Comparison of ENCODE assay signal across 5 worm cellular contexts in the genomic region with DNA sequence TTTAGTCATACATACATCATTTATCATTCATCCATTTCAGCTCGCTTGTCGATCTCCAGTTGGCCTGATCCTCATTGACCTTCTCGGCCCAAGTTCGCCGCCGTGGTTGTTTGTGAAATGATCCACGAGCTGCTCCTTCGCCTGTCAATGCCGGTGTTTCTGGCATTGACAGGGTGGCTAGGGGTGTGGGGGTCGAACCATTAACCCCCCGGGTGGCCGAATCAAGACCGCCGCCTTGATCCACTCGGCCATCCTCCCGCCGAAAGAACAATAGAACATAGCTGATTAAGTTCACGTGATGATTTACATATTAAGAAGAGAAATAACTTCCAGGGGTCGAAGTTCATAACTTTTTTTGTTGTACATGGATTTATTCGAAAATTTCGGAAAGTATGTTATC.
TF ChIP-seq lines count a peak whose summit lies in the region.

F59C12.4 (minus strand) TSS at position 166 of the 400 bp plus-strand sequence.

TF ChIP-seq in whole organism, L1 larva, 84 proteins besides CTCF, POLR2A, EP300 and RAD21 (continued from another document):
- TF ChIP-seq hlh-4 (tag; optimal IDR thresholded peaks at IDR 0.05; lab: Kevin White, UChicago) (no peak), nhr-28 (tag; optimal IDR thresholded peaks at IDR 0.05; lab: Kevin White, UChicago) (no peak)

TF ChIP-seq in whole organism, early embryonic, 17 proteins besides CTCF, POLR2A, EP300 and RAD21 (continued from another document):
- TF ChIP-seq hnd-1 (tag; optimal IDR thresholded peaks at IDR 0.05; lab: Kevin White, UChicago) (peak; percentile 45), aly-1 (tag; optimal IDR thresholded peaks at IDR 0.05; lab: Kevin White, UChicago) (peak; percentile 74), ama-1 (optimal IDR thresholded peaks at IDR 0.05; lab: Kevin White, UChicago) (no peak)

TF ChIP-seq in whole organism, late embryonic, 69 proteins besides CTCF, POLR2A, EP300 and RAD21 (continued from another document and continues in another):
- TF ChIP-seq odd-2 (tag; optimal IDR thresholded peaks at IDR 0.05; lab: Kevin White, UChicago), result no peak
- TF ChIP-seq ceh-48 (tag; optimal IDR thresholded peaks at IDR 0.05; lab: Kevin White, UChicago), result no peak
- TF ChIP-seq T23F11.4 (GFP tag; optimal IDR thresholded peaks at IDR 0.05; lab: Kevin White, UChicago), result no peak
- no peak for TF ChIP-seq syd-9 (tag; optimal IDR thresholded peaks at IDR 0.05; lab: Kevin White, UChicago)
- no peak for TF ChIP-seq ttx-3 (tag; optimal IDR thresholded peaks at IDR 0.05; lab: Kevin White, UChicago)
- TF ChIP-seq tbx-7 (tag; optimal IDR thresholded peaks at IDR 0.05; lab: Kevin White, UChicago), result peak; percentile 8
- TF ChIP-seq ceh-45 (GFP tag; IDR thresholded peaks at IDR 0.05; lab: Robert Waterston, UW), result no peak
- no peak for TF ChIP-seq nhr-11 (tag; optimal IDR thresholded peaks at IDR 0.05; lab: Kevin White, UChicago)
- TF ChIP-seq npax-4 (tag; optimal IDR thresholded peaks at IDR 0.05; lab: Kevin White, UChicago), result peak; percentile 1
- TF ChIP-seq zip-5 (tag; optimal IDR thresholded peaks at IDR 0.05; lab: Kevin White, UChicago), result no peak
- no peak for TF ChIP-seq dmd-4 (tag; optimal IDR thresholded peaks at IDR 0.05; lab: Kevin White, UChicago; ENCODE audit: borderline replicate concordance)
- no peak for TF ChIP-seq sox-4 (tag; optimal IDR thresholded peaks at IDR 0.05; lab: Kevin White, UChicago)
- no peak for TF ChIP-seq hlh-15 (tag; optimal IDR thresholded peaks at IDR 0.05; lab: Kevin White, UChicago)
- peak; percentile 25 for TF ChIP-seq pat-9 (tag; optimal IDR thresholded peaks at IDR 0.05; lab: Kevin White, UChicago)
- no peak for TF ChIP-seq ceh-9 (tag; optimal IDR thresholded peaks at IDR 0.05; lab: Kevin White, UChicago)
- TF ChIP-seq ets-4 (tag; optimal IDR thresholded peaks at IDR 0.05; lab: Kevin White, UChicago), result no peak
- peak; percentile 28 for TF ChIP-seq nhr-232 (tag; optimal IDR thresholded peaks at IDR 0.05; lab: Kevin White, UChicago)
- TF ChIP-seq ceh-31 (tag; optimal IDR thresholded peaks at IDR 0.05; lab: Kevin White, UChicago), result no peak
- TF ChIP-seq gmeb-2 (tag; optimal IDR thresholded peaks at IDR 0.05; lab: Kevin White, UChicago), result peak; percentile 49
- no peak for TF ChIP-seq unc-42 (tag; optimal IDR thresholded peaks at IDR 0.05; lab: Kevin White, UChicago)
- TF ChIP-seq hlh-6 (tag; optimal IDR thresholded peaks at IDR 0.05; lab: Kevin White, UChicago), result peak; percentile 68
- TF ChIP-seq eyg-1 (tag; optimal IDR thresholded peaks at IDR 0.05; lab: Kevin White, UChicago), result no peak
- TF ChIP-seq K02D7.2 (tag; optimal IDR thresholded peaks at IDR 0.05; lab: Kevin White, UChicago), result no peak
- peak; percentile 70 for TF ChIP-seq ref-2 (tag; optimal IDR thresholded peaks at IDR 0.05; lab: Kevin White, UChicago)
- peak; percentile 61 for TF ChIP-seq ceh-34 (tag; optimal IDR thresholded peaks at IDR 0.05; lab: Kevin White, UChicago)
- peak; percentile 39 for TF ChIP-seq hlh-30 (tag; optimal IDR thresholded peaks at IDR 0.05; lab: Kevin White, UChicago; ENCODE audit: insufficient read depth)
- TF ChIP-seq rnt-1 (tag; optimal IDR thresholded peaks at IDR 0.05; lab: Kevin White, UChicago), result no peak
- no peak for TF ChIP-seq ahr-1 (tag; optimal IDR thresholded peaks at IDR 0.05; lab: Kevin White, UChicago)
- TF ChIP-seq hlh-13 (GFP tag; optimal IDR thresholded peaks at IDR 0.05; lab: Kevin White, UChicago), result no peak
- no peak for TF ChIP-seq elt-4 (tag; optimal IDR thresholded peaks at IDR 0.05; lab: Kevin White, UChicago)
- no peak for TF ChIP-seq ceh-2 (tag; optimal IDR thresholded peaks at IDR 0.05; lab: Kevin White, UChicago)
- TF ChIP-seq hlh-8 (tag; optimal IDR thresholded peaks at IDR 0.05; lab: Kevin White, UChicago), result no peak
- TF ChIP-seq madf-2 (tag; optimal IDR thresholded peaks at IDR 0.05; lab: Kevin White, UChicago), result no peak
- peak; percentile 50 for TF ChIP-seq C38D4.7 (GFP tag; optimal IDR thresholded peaks at IDR 0.05; lab: Kevin White, UChicago)
- no peak for TF ChIP-seq ceh-24 (tag; optimal IDR thresholded peaks at IDR 0.05; lab: Kevin White, UChicago)
- no peak for TF ChIP-seq unc-3 (GFP tag; conservative IDR thresholded peaks at IDR 0.05; lab: Robert Waterston, UW)
- no peak for TF ChIP-seq unc-3 (tag; optimal IDR thresholded peaks at IDR 0.05; lab: Kevin White, UChicago)
- no peak for TF ChIP-seq fkh-6 (tag; optimal IDR thresholded peaks at IDR 0.05; lab: Kevin White, UChicago)
- TF ChIP-seq unc-86 (tag; optimal IDR thresholded peaks at IDR 0.05; lab: Kevin White, UChicago), result peak; percentile 28
- no peak for TF ChIP-seq dve-1 (tag; optimal IDR thresholded peaks at IDR 0.05; lab: Kevin White, UChicago)
- TF ChIP-seq pag-3 (tag; optimal IDR thresholded peaks at IDR 0.05; lab: Kevin White, UChicago; ENCODE audit: borderline replicate concordance), result no peak
- peak; percentile 57 for TF ChIP-seq ceh-6 (GFP tag; optimal IDR thresholded peaks at IDR 0.05; lab: Kevin White, UChicago)

TF ChIP-seq in whole organism, mixed stage, embryonic, 35 proteins besides CTCF, POLR2A, EP300 and RAD21 (continued from another document):
- no peak for TF ChIP-seq elt-3 (tag; optimal IDR thresholded peaks at IDR 0.05; lab: Kevin White, UChicago)
- peak; percentile 35 for TF ChIP-seq unc-62 (GFP tag; optimal IDR thresholded peaks at IDR 0.05; lab: Kevin White, UChicago)
- TF ChIP-seq M03D4.4 (tag; optimal IDR thresholded peaks at IDR 0.05; lab: Kevin White, UChicago), result peak; percentile 58
- TF ChIP-seq nhr-237 (tag; optimal IDR thresholded peaks at IDR 0.05; lab: Kevin White, UChicago), result no peak
- TF ChIP-seq flh-1 (GFP tag; optimal IDR thresholded peaks at IDR 0.05; lab: Kevin White, UChicago), result peak; percentile 3
- TF ChIP-seq snpc-4 (tag; optimal IDR thresholded peaks at IDR 0.05; lab: Kevin White, UChicago), result no peak
- peak; percentile 24 for TF ChIP-seq pha-4 (tag; optimal IDR thresholded peaks at IDR 0.05; lab: Kevin White, UChicago)
- no peak for TF ChIP-seq mep-1 (tag; optimal IDR thresholded peaks at IDR 0.05; lab: Kevin White, UChicago)
- TF ChIP-seq elt-1 (tag; optimal IDR thresholded peaks at IDR 0.05; lab: Kevin White, UChicago; ENCODE audit: borderline replicate concordance, insufficient read depth), result no peak
- TF ChIP-seq lin-32 (GFP tag; optimal IDR thresholded peaks at IDR 0.05; lab: Kevin White, UChicago), result peak; percentile 37
- peak; percentile 6 for TF ChIP-seq lin-13 (tag; optimal IDR thresholded peaks at IDR 0.05; lab: Kevin White, UChicago)
- peak; percentile 77 for TF ChIP-seq mls-2 (tag; optimal IDR thresholded peaks at IDR 0.05; lab: Kevin White, UChicago)
- TF ChIP-seq ceh-43 (GFP tag; optimal IDR thresholded peaks at IDR 0.05; lab: Kevin White, UChicago), result peak; percentile 24
- TF ChIP-seq ceh-39 (tag; optimal IDR thresholded peaks at IDR 0.05; lab: Kevin White, UChicago), result no peak
- peak; percentile 67 for TF ChIP-seq sptf-1 (tag; optimal IDR thresholded peaks at IDR 0.05; lab: Kevin White, UChicago)
- peak; percentile 38 for TF ChIP-seq tbx-8 (GFP tag; optimal IDR thresholded peaks at IDR 0.05; lab: Kevin White, UChicago)

TF ChIP-seq in whole organism, young adult, 124 proteins besides CTCF, POLR2A, EP300 and RAD21 (continued from another document):
- 0 out of 2 replicates have a peak, but pooled peaks have one; percentile 19 for TF ChIP-seq rcor-1 (GFP tag; IDR thresholded peaks at IDR 0.05; lab: Robert Waterston, UW)
- no peak for TF ChIP-seq C06A6.2 (GFP tag; conservative IDR thresholded peaks at IDR 0.05; lab: Robert Waterston, UW)
- no peak for TF ChIP-seq dpl-1 (GFP tag; optimal IDR thresholded peaks at IDR 0.05; lab: Kevin White, UChicago)
- no peak for TF ChIP-seq fkh-3 (tag; optimal IDR thresholded peaks at IDR 0.05; lab: Kevin White, UChicago)
- TF ChIP-seq madf-6 (GFP tag; IDR thresholded peaks at IDR 0.05; lab: Robert Waterston, UW), result no peak
- TF ChIP-seq tbp1 (GFP tag; optimal IDR thresholded peaks at IDR 0.05; lab: Kevin White, UChicago), result peak; percentile 33
- no peak for TF ChIP-seq hlh-12 (tag; optimal IDR thresholded peaks at IDR 0.05; lab: Kevin White, UChicago)
- no peak for TF ChIP-seq nhr-179 (tag; optimal IDR thresholded peaks at IDR 0.05; lab: Kevin White, UChicago)
- no peak for TF ChIP-seq F49E8.2 (tag; optimal IDR thresholded peaks at IDR 0.05; lab: Kevin White, UChicago; ENCODE audit: insufficient read depth)
- TF ChIP-seq atf-7 (tag; optimal IDR thresholded peaks at IDR 0.05; lab: Kevin White, UChicago), result no peak
- TF ChIP-seq let-607 (tag; optimal IDR thresholded peaks at IDR 0.05; lab: Kevin White, UChicago), result no peak
- TF ChIP-seq akir-1 (GFP tag; optimal IDR thresholded peaks at IDR 0.05; lab: Kevin White, UChicago), result no peak
- TF ChIP-seq ztf-26 (tag; optimal IDR thresholded peaks at IDR 0.05; lab: Kevin White, UChicago), result no peak
- TF ChIP-seq hmg-1.2 (GFP tag; IDR thresholded peaks at IDR 0.05; lab: Robert Waterston, UW), result no peak
- TF ChIP-seq xnd-1 (tag; optimal IDR thresholded peaks at IDR 0.05; lab: Kevin White, UChicago), result no peak
